Fruit fly (Drosophila melanogaster) whole organism, embryonic: ENCODE measurements around the gene CG9630.

Experiments used
- Ada2b ChIP-seq: fragments of 200-800 bp; sonication (Bioruptor generic); IDR thresholded peaks from 2 replicates; pipeline ENCODE4 v1.3.6; 2022; ENCODE audit warnings: missing biosample characterization, missing genetic modification characterization
- Atf3 ChIP-seq: fragments of 200-800 bp; sonication (Bioruptor generic); optimal IDR thresholded peaks from 3 replicates; lab custom pipeline; 2016; ENCODE audit warnings: missing biosample characterization, missing genetic modification characterization
- CG10543 ChIP-seq: fragments of 200-800 bp; sonication (Bioruptor generic); optimal IDR thresholded peaks from 3 replicates; lab custom pipeline; 2017; ENCODE audit warnings: missing biosample characterization, mild to moderate bottlenecking, missing genetic modification characterization, moderate library complexity
- CG12071 ChIP-seq: fragments of 200-800 bp; sonication (Bioruptor generic); optimal IDR thresholded peaks from 3 replicates; lab custom pipeline; 2018; ENCODE audit warnings: missing biosample characterization, mild to moderate bottlenecking, missing genetic modification characterization
- CG12236 ChIP-seq: fragments of 200-800 bp; sonication (Bioruptor generic); optimal IDR thresholded peaks from 2 replicates; lab custom pipeline; 2016; ENCODE audit warnings: missing biosample characterization, missing genetic modification characterization
- CG12769 ChIP-seq: fragments of 200-800 bp; sonication (Bioruptor generic); optimal IDR thresholded peaks from 2 replicates; lab custom pipeline; 2019; ENCODE audit warnings: missing biosample characterization, mild to moderate bottlenecking, missing genetic modification characterization, moderate library complexity
- CG14860 ChIP-seq: fragments of 200-800 bp; sonication (Bioruptor generic); IDR thresholded peaks from 3 replicates; pipeline ENCODE4 v1.3.6; 2022; ENCODE audit warnings: missing biosample characterization, missing genetic modification characterization; ENCODE audit not compliant: partially characterized antibody
- CG15269 ChIP-seq: fragments of 200-800 bp; sonication (Bioruptor generic); optimal IDR thresholded peaks from 2 replicates; lab custom pipeline; 2018; ENCODE audit warnings: missing biosample characterization, mild to moderate bottlenecking, missing genetic modification characterization, moderate library complexity
- CG2120 ChIP-seq: fragments of 200-800 bp; sonication (Bioruptor generic); optimal IDR thresholded peaks from 3 replicates; lab custom pipeline; 2016; ENCODE audit warnings: missing biosample characterization, missing genetic modification characterization
- CG30431 ChIP-seq: fragments of 200-800 bp; sonication (Bioruptor generic); optimal IDR thresholded peaks from 2 replicates; lab custom pipeline; 2017; ENCODE audit warnings: missing biosample characterization, missing genetic modification characterization
- CG3281 ChIP-seq: fragments of 200-800 bp; sonication (Bioruptor generic); optimal IDR thresholded peaks from 3 replicates; lab custom pipeline; 2017; ENCODE audit warnings: missing biosample characterization, mild to moderate bottlenecking, missing genetic modification characterization
- CG33557 ChIP-seq: fragments of 200-800 bp; sonication (Bioruptor generic); optimal IDR thresholded peaks from 2 replicates; lab custom pipeline; 2019; ENCODE audit warnings: missing biosample characterization, mild to moderate bottlenecking, missing genetic modification characterization, moderate library complexity
- CG34376 ChIP-seq: fragments of 200-800 bp; sonication (Bioruptor generic); optimal IDR thresholded peaks from 2 replicates; lab custom pipeline; 2018; ENCODE audit warnings: missing biosample characterization, mild to moderate bottlenecking, missing genetic modification characterization
- CG4328 ChIP-seq: fragments of 200-800 bp; sonication (Bioruptor generic); optimal IDR thresholded peaks from 3 replicates; lab custom pipeline; 2017; ENCODE audit warnings: missing biosample characterization, missing genetic modification reagents, missing genetic modification characterization
- CG4707 ChIP-seq: fragments of 200-800 bp; sonication (Bioruptor generic); optimal IDR thresholded peaks from 2 replicates; lab custom pipeline; 2018; ENCODE audit warnings: missing biosample characterization, mild to moderate bottlenecking, missing genetic modification characterization, moderate library complexity
- CG4820 ChIP-seq: fragments of 200-800 bp; sonication (Bioruptor generic); optimal IDR thresholded peaks from 3 replicates; lab custom pipeline; 2016; ENCODE audit warnings: missing biosample characterization, missing genetic modification characterization
- CG6175 ChIP-seq: fragments of 200-800 bp; sonication (Bioruptor generic); IDR thresholded peaks from 3 replicates; pipeline ENCODE4 v1.3.6; 2022; ENCODE audit warnings: missing biosample characterization, missing genetic modification characterization
- CG6654 ChIP-seq: fragments of 200-800 bp; sonication (Bioruptor generic); optimal IDR thresholded peaks from 2 replicates; lab custom pipeline; 2017; ENCODE audit warnings: missing biosample characterization, mild to moderate bottlenecking, missing genetic modification characterization
- CG6765 ChIP-seq: fragments of 200-800 bp; sonication (Bioruptor generic); optimal IDR thresholded peaks from 3 replicates; lab custom pipeline; 2017; ENCODE audit warnings: missing biosample characterization, mild to moderate bottlenecking, missing genetic modification characterization
- CG6854 ChIP-seq: fragments of 200-800 bp; sonication (Bioruptor generic); optimal IDR thresholded peaks from 3 replicates; lab custom pipeline; 2017; ENCODE audit warnings: missing biosample characterization, mild to moderate bottlenecking, missing genetic modification characterization
- CG7786 ChIP-seq: fragments of 200-800 bp; sonication (Bioruptor generic); optimal IDR thresholded peaks from 2 replicates; lab custom pipeline; 2016; ENCODE audit warnings: missing biosample characterization, missing genetic modification characterization
- CG8281 ChIP-seq: fragments of 200-800 bp; sonication (Bioruptor generic); optimal IDR thresholded peaks from 2 replicates; lab custom pipeline; 2018; ENCODE audit warnings: missing biosample characterization, mild to moderate bottlenecking, missing genetic modification characterization, moderate library complexity
- Camta ChIP-seq: fragments of 200-800 bp; sonication (Bioruptor generic); optimal IDR thresholded peaks from 2 replicates; lab custom pipeline; 2016; ENCODE audit warnings: missing biosample characterization, missing genetic modification characterization
- D19B ChIP-seq: fragments of 200-800 bp; sonication (Bioruptor generic); optimal IDR thresholded peaks from 2 replicates; lab custom pipeline; 2017; ENCODE audit warnings: missing biosample characterization, mild to moderate bottlenecking, missing genetic modification characterization
- Dip3 ChIP-seq: fragments of 200-800 bp; sonication (Bioruptor generic); optimal IDR thresholded peaks from 3 replicates; lab custom pipeline; 2016; ENCODE audit warnings: missing biosample characterization, missing genetic modification characterization
- Dref ChIP-seq: fragments of 200-800 bp; sonication (Bioruptor generic); IDR thresholded peaks from 2 replicates; pipeline ENCODE4 v1.3.6; 2022; ENCODE audit warnings: missing biosample characterization, missing genetic modification characterization
- E2f2 ChIP-seq: fragments of 200-800 bp; sonication (Bioruptor generic); IDR thresholded peaks from 2 replicates; pipeline ENCODE4 v1.3.6; 2022; ENCODE audit warnings: missing biosample characterization, missing genetic modification characterization
- GATAe ChIP-seq: fragments of 200-800 bp; sonication (Bioruptor generic); conservative IDR thresholded peaks from 2 replicates; pipeline ENCODE4 v1.3.6; 2022; ENCODE audit warnings: missing biosample characterization, missing genetic modification characterization
- Gug ChIP-seq: fragments of 200-800 bp; sonication (Bioruptor generic); IDR thresholded peaks from 4 replicates; pipeline ENCODE4 v1.3.6; 2022; ENCODE audit warnings: missing biosample characterization, missing genetic modification characterization
- HHEX ChIP-seq: fragments of 200-800 bp; sonication (Bioruptor generic); optimal IDR thresholded peaks from 3 replicates; lab custom pipeline; 2017; ENCODE audit warnings: missing biosample characterization, mild to moderate bottlenecking, missing genetic modification characterization, missing genetic modification reagents
- HLH3B ChIP-seq: fragments of 200-800 bp; sonication (Bioruptor generic); IDR thresholded peaks from 2 replicates; pipeline ENCODE4 v1.3.6; 2022; ENCODE audit warnings: missing biosample characterization, missing genetic modification characterization
- Hey ChIP-seq: fragments of 200-800 bp; sonication (Bioruptor generic); optimal IDR thresholded peaks from 3 replicates; lab custom pipeline; 2018; ENCODE audit warnings: missing biosample characterization, mild to moderate bottlenecking, missing genetic modification characterization
- Jarid2 ChIP-seq: fragments of 200-800 bp; sonication (Bioruptor generic); optimal IDR thresholded peaks from 3 replicates; lab custom pipeline; 2017; ENCODE audit warnings: mild to moderate bottlenecking, missing biosample characterization, missing genetic modification reagents, missing genetic modification characterization
- Lpt ChIP-seq: fragments of >200 bp; optimal IDR thresholded peaks from 2 replicates; lab custom pipeline; 2018; ENCODE audit warnings: missing biosample characterization, missing genetic modification characterization
- PHDP ChIP-seq: fragments of 200-800 bp; sonication (Bioruptor generic); optimal IDR thresholded peaks from 3 replicates; lab custom pipeline; 2018; ENCODE audit warnings: missing biosample characterization, mild to moderate bottlenecking, missing genetic modification characterization, moderate library complexity
- Pdp1 ChIP-seq, 2 experiments: fragments of 200-800 bp; sonication (Bioruptor generic); optimal IDR thresholded peaks; 3 replicates each; lab custom pipeline; 2016; ENCODE audit warnings: missing biosample characterization in 2 of 2, missing genetic modification characterization in 2 of 2, mild to moderate bottlenecking in 1 of 2, moderate library complexity in 1 of 2
- Poxn ChIP-seq: fragments of 200-800 bp; sonication (Bioruptor generic); IDR thresholded peaks from 2 replicates; pipeline ENCODE4 v1.3.6; 2022; ENCODE audit warnings: missing biosample characterization, missing genetic modification characterization
- aop ChIP-seq: fragments of 200-800 bp; sonication (Bioruptor generic); IDR thresholded peaks from 2 replicates; pipeline ENCODE4 v1.3.6; 2022; ENCODE audit warnings: missing biosample characterization, missing genetic modification characterization
- bowl ChIP-seq: fragments of 200-800 bp; sonication (Bioruptor generic); IDR thresholded peaks from 2 replicates; pipeline ENCODE4 v1.3.6; 2022; ENCODE audit warnings: missing biosample characterization, missing genetic modification characterization
- chm ChIP-seq: fragments of 200-800 bp; sonication (Bioruptor generic); IDR thresholded peaks from 2 replicates; pipeline ENCODE4 v1.3.6; 2022; ENCODE audit warnings: missing biosample characterization, missing genetic modification characterization
- cwo ChIP-seq: fragments of 200-800 bp; sonication (Bioruptor generic); optimal IDR thresholded peaks from 3 replicates; lab custom pipeline; 2017; ENCODE audit warnings: missing biosample characterization, missing genetic modification characterization, mild to moderate bottlenecking, moderate library complexity, missing genetic modification reagents
- exex ChIP-seq: fragments of 200-800 bp; sonication (Bioruptor generic); optimal IDR thresholded peaks from 4 replicates; lab custom pipeline; 2018; ENCODE audit warnings: missing biosample characterization, mild to moderate bottlenecking, missing genetic modification characterization, moderate library complexity
- gcm ChIP-seq: fragments of 200-800 bp; sonication (Bioruptor generic); optimal IDR thresholded peaks from 2 replicates; lab custom pipeline; 2019; ENCODE audit warnings: missing biosample characterization, mild to moderate bottlenecking, missing genetic modification characterization, moderate library complexity
- grn ChIP-seq: fragments of 200-800 bp; sonication (Bioruptor generic); optimal IDR thresholded peaks from 3 replicates; lab custom pipeline; 2017; ENCODE audit warnings: missing biosample characterization, missing genetic modification characterization
- nau ChIP-seq: fragments of 200-800 bp; sonication (Bioruptor generic); optimal IDR thresholded peaks from 3 replicates; lab custom pipeline; 2017; ENCODE audit warnings: missing biosample characterization, mild to moderate bottlenecking, missing genetic modification characterization, missing genetic modification reagents
- p53 ChIP-seq: fragments of 200-800 bp; sonication (Bioruptor generic); optimal IDR thresholded peaks from 2 replicates; lab custom pipeline; 2016; ENCODE audit warnings: missing biosample characterization, missing genetic modification characterization
- shn ChIP-seq: fragments of 200-800 bp; sonication (Bioruptor generic); optimal IDR thresholded peaks from 3 replicates; lab custom pipeline; 2016; ENCODE audit warnings: missing biosample characterization, missing genetic modification characterization
- tx ChIP-seq: fragments of 200-800 bp; sonication (Bioruptor generic); optimal IDR thresholded peaks from 2 replicates; lab custom pipeline; 2016; ENCODE audit warnings: missing biosample characterization, missing genetic modification characterization
- vnd ChIP-seq: fragments of 200-800 bp; sonication (Bioruptor generic); IDR thresholded peaks from 3 replicates; pipeline ENCODE4 v1.3.6; 2022; ENCODE audit warnings: missing biosample characterization, missing genetic modification characterization; ENCODE audit not compliant: partially characterized antibody
- yki ChIP-seq: fragments of >200 bp; optimal IDR thresholded peaks from 3 replicates; lab custom pipeline; 2018

The CG9630 gene

DNA sequence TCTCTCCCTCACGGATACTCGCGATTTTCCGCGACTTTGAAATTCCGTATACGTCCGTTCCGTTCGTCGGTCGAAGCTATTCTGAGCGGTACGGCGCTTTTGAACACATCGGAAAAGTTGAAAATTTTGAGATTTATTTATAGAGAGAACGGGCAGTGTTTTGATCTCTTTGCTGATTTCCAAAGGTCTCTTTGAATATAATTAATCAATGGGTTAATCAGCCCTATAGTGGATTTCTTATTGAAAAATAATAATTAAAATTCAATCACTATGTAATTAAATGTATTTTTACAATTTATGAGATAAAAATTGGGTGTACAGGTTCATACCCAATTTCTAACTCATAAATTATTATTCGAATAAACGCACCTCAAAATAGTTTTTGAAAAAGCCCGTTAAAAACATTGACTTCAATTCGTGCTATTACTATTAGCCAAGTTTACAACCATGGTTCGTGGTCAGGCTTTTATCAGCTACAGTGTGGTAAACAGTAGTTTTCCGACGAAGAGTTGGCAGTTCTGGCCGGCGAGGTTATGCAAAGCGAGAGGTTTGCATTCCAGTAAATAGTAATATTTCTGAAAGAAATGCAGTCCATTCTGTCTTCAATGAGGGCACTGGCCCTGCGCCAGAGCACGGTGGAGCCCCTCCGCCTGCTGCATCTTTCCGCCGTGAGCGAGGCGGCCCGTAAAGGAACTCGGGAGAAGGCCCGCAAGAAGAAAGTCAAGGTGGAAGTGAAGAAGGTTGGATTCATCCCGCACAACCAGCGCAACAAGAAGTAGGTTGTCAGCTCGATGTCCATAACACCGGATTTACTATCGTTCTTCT is 31.4 kb upstream of the CG9630 start, which contains the start of the genes CG9626 and mRpL1 (continued):
- no peak for TF ChIP-seq bowl (GFP tag; lab: Robert Waterston, UW)
- no peak for TF ChIP-seq shn (GFP tag; lab: Kevin White, UChicago)
- TF ChIP-seq CG12769 (tag; lab: Kevin White, UChicago), result peak; percentile 41
- peak; percentile 31 for TF ChIP-seq Camta (GFP tag; lab: Kevin White, UChicago)
- TF ChIP-seq Lpt (GFP tag; lab: Kevin White, UChicago), result no peak
- TF ChIP-seq yki (lab: Kevin White, UChicago), result no peak
- no peak for TF ChIP-seq CG6765 (GFP tag; lab: Kevin White, UChicago)
- no peak for TF ChIP-seq chm (GFP tag; lab: Robert Waterston, UW)
- no peak for TF ChIP-seq CG15269
- TF ChIP-seq Pdp1 (GFP tag; optimal IDR thresholded peaks at IDR 0.05; lab: Kevin White, UChicago), result peak in 1 of 2 experiments; percentile 100
- peak; percentile 49 for TF ChIP-seq CG2120 (GFP tag; lab: Kevin White, UChicago)
- TF ChIP-seq grn (GFP tag; lab: Kevin White, UChicago), result no peak
- TF ChIP-seq CG7786 (GFP tag; lab: Kevin White, UChicago), result peak; percentile 9
- TF ChIP-seq vnd (GFP tag; lab: Robert Waterston, UW), result no peak
- no peak for TF ChIP-seq CG3281 (GFP tag; lab: Kevin White, UChicago)
- TF ChIP-seq aop, result no peak
- TF ChIP-seq Dip3, result no peak
- TF ChIP-seq CG30431 (GFP tag; lab: Kevin White, UChicago), result no peak
- no peak for TF ChIP-seq CG4707 (GFP tag; lab: Kevin White, UChicago)
- no peak for TF ChIP-seq HHEX (GFP tag; lab: Kevin White, UChicago)
- TF ChIP-seq HLH3B (GFP tag; lab: Robert Waterston, UW), result no peak
- TF ChIP-seq cwo (GFP tag; lab: Kevin White, UChicago), result no peak
- no peak for TF ChIP-seq gcm (GFP tag; lab: Kevin White, UChicago)
- no peak for TF ChIP-seq CG6654 (GFP tag; lab: Kevin White, UChicago)
- TF ChIP-seq Jarid2 (GFP tag; lab: Kevin White, UChicago), result no peak
- TF ChIP-seq CG10543 (GFP tag; lab: Kevin White, UChicago), result no peak
- TF ChIP-seq Atf3 (GFP tag; lab: Kevin White, UChicago), result no peak
- TF ChIP-seq Ada2b (GFP tag; lab: Robert Waterston, UW), result no peak
- peak; percentile 42 for TF ChIP-seq Dref (GFP tag; lab: Robert Waterston, UW)
- TF ChIP-seq CG6854, result no peak
- peak; percentile 5 for TF ChIP-seq p53
- TF ChIP-seq PHDP, result no peak
- no peak for TF ChIP-seq D19B (GFP tag; lab: Kevin White, UChicago)
- no peak for TF ChIP-seq Poxn (GFP tag; lab: Robert Waterston, UW)
- TF ChIP-seq CG6175 (GFP tag; lab: Robert Waterston, UW), result no peak
- no peak for TF ChIP-seq CG12071 (GFP tag; lab: Kevin White, UChicago)
- TF ChIP-seq E2f2 (GFP tag; lab: Robert Waterston, UW), result peak; percentile 53
- no peak for TF ChIP-seq tx (GFP tag; lab: Kevin White, UChicago)
- no peak for TF ChIP-seq CG4820 (GFP tag; lab: Kevin White, UChicago)

DNA sequence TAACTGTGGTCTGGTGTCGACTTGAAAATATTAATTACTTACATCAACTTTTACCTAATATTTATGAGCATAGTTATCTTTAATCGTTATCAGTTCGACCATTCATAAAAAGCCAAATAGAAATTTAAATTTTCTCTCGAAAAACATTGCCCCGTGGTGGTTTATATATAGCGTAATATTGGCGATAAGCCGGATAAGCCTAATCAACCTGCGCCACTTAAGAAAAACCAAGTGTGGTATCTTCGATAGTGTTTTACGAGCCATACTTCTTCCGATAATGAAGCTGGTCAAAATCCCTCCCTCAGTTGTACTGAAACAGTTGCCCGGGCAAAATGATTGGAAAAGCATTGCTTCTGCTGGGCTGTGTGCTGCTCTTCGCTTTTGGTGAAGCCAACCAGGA is 22.3 kb upstream of the CG9630 start, which contains the start of gene CG31463:
CG31463 (plus strand) TSS at position 302 of the 400 bp plus-strand sequence.
- TF ChIP-seq GATAe (GFP tag; lab: Robert Waterston, UW) (0 out of 2 replicates have a peak, but pooled peaks have one; percentile 11), nau (GFP tag; lab: Kevin White, UChicago) (no peak), CG12236 (GFP tag; lab: Kevin White, UChicago) (no peak), Hey (tag; lab: Kevin White, UChicago) (no peak), CG34376 (GFP tag; lab: Kevin White, UChicago) (peak; percentile 61), Gug (no peak), CG14860 (GFP tag; lab: Robert Waterston, UW) (no peak), CG33557 (GFP tag; lab: Kevin White, UChicago) (no peak), CG8281 (tag; lab: Kevin White, UChicago) (no peak), exex (tag; lab: Kevin White, UChicago) (peak; percentile 81), CG4328 (no peak)
- TF ChIP-seq, all 482 proteins: peak for 3
